Worm (Caenorhabditis elegans): ENCODE data around the gene Y43F8C.5.

DNA sequence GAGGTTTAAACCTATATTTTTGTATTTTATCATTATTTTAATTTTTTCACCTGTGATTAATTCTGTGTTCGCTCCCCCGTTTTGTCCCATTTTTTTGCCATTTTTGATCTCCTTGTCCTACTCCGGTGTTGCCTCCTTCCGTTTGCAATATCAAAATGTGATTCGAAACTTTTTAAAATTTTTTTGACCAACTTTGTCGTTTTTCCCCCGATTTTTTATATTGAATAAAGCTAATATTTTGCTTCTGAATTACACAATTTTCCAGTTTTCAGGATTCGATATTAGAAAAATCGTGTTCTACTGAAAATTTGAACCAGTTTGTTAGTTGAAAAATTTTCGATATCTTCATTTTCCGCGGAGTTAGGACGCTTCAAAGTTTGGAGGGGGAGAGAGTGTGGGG is 26.6 kb downstream of the Y43F8C.5 start, which contains the start of gene nlp-25:
- TF ChIP-seq tab-1 (GFP tag; IDR thresholded peaks at IDR 0.05) (no peak), ref-1 (GFP tag; conservative IDR thresholded peaks at IDR 0.05) (no peak), cog-1 (tag; optimal IDR thresholded peaks at IDR 0.05) (no peak)

Data from whole organism, midembryonic.